Worm (Caenorhabditis elegans) whole organism, L1 larva: ENCODE data around the gene T13C2.3.
A peak's percentile ranks its signal among the peaks of the same experiment; 100 is the strongest.

Experiments used
- C16A3.4 ChIP-seq: fragments of 150-350 bp; optimal IDR thresholded peaks from 2 replicates; lab custom pipeline; 2014; ENCODE audit warnings: missing biosample characterization, missing genetic modification characterization
- aha-1 ChIP-seq: fragments of 150-350 bp; optimal IDR thresholded peaks from 2 replicates; lab custom pipeline; 2014; ENCODE audit warnings: missing biosample characterization, missing genetic modification characterization
- aly-2 ChIP-seq: fragments of 150-350 bp; optimal IDR thresholded peaks from 2 replicates; lab custom pipeline; 2014; ENCODE audit warnings: missing biosample characterization, missing genetic modification characterization
- ama-1 ChIP-seq: fragments of 150-350 bp; optimal IDR thresholded peaks from 2 replicates; lab custom pipeline; 2014
- ceh-88 ChIP-seq: fragments of 200-800 bp; sonication (Bioruptor generic); IDR thresholded peaks from 2 replicates; pipeline ENCODE4 v1.3.6; 2022; ENCODE audit warnings: missing genetic modification characterization, missing compliant biosample characterization
- efl-1 ChIP-seq, 4 experiments: fragments of 150-350 bp; optimal IDR thresholded peaks in 3 of 4; peaks in 1 of 4; 1 replicate in 1 of 4; 2 replicates in 3 of 4; lab custom pipeline; 2014; ENCODE audit warnings: missing biosample characterization in 2 of 4, missing genetic modification characterization in 2 of 4, missing genetic modification reagents in 2 of 4
- efl-3 ChIP-seq: fragments of 200-800 bp; sonication (Bioruptor generic); optimal IDR thresholded peaks from 2 replicates; lab custom pipeline; 2018; ENCODE audit warnings: mild to moderate bottlenecking, missing genetic modification characterization, missing compliant biosample characterization
- egl-13 ChIP-seq: sonication (generic microtip); optimal IDR thresholded peaks from 2 replicates; lab custom pipeline; 2016; ENCODE audit warnings: missing genotype, missing genetic modification reagents, missing genetic modification characterization, missing compliant biosample characterization
- egl-27 ChIP-seq, 2 experiments: fragments of 150-350 bp in 1 of 2; sonication (generic microtip); optimal IDR thresholded peaks; 3 replicates each; lab custom pipeline; 2017 to 2018; ENCODE audit warnings: missing biosample characterization in 2 of 2, missing genetic modification characterization in 2 of 2, missing genetic modification reagents in 2 of 2
- elt-3 ChIP-seq, 6 experiments: fragments of 150-350 bp in 1 of 6; sonication (generic microtip); optimal IDR thresholded peaks; 2 replicates each; lab custom pipeline; 2017 to 2018; ENCODE audit warnings: missing biosample characterization in 6 of 6, missing genetic modification characterization in 6 of 6, inconsistent platforms in 1 of 6
- fkh-4 ChIP-seq: sonication (generic microtip); optimal IDR thresholded peaks from 2 replicates; lab custom pipeline; 2016; ENCODE audit warnings: missing compliant biosample characterization, missing genetic modification characterization, borderline replicate concordance
- lin-13 ChIP-seq: fragments of 150-350 bp; optimal IDR thresholded peaks from 2 replicates; lab custom pipeline; 2014; ENCODE audit warnings: missing biosample characterization, missing genetic modification reagents, missing genetic modification characterization
- lin-14 ChIP-seq: fragments of 200-800 bp; sonication (Bioruptor generic); optimal IDR thresholded peaks from 2 replicates; lab custom pipeline; 2018; ENCODE audit warnings: mild to moderate bottlenecking, missing genetic modification characterization, moderate library complexity, missing compliant biosample characterization
- lin-15B ChIP-seq: fragments of 150-350 bp; sonication (generic microtip); optimal IDR thresholded peaks from 3 replicates; lab custom pipeline; 2014; ENCODE audit warnings: missing biosample characterization, missing genetic modification characterization
- lin-35 ChIP-seq, 2 experiments: fragments of 150-350 bp; optimal IDR thresholded peaks; 2 replicates each; lab custom pipeline; 2014; ENCODE audit warnings: missing biosample characterization in 2 of 2, missing genetic modification characterization in 2 of 2, missing genetic modification reagents in 2 of 2
- mab-9 ChIP-seq: fragments of 200-800 bp; sonication (Bioruptor generic); IDR thresholded peaks from 2 replicates; pipeline ENCODE4 v1.3.6; 2022; ENCODE audit warnings: missing genetic modification reagents, missing genetic modification characterization, missing compliant biosample characterization
- mef-2 ChIP-seq: fragments of 150-350 bp; optimal IDR thresholded peaks from 2 replicates; lab custom pipeline; 2014; ENCODE audit warnings: missing biosample characterization, missing genetic modification characterization
- nhr-12 ChIP-seq: sonication (generic microtip); optimal IDR thresholded peaks from 2 replicates; lab custom pipeline; 2017; ENCODE audit warnings: missing biosample characterization, missing genetic modification characterization
- nhr-20 ChIP-seq: sonication (generic microtip); optimal IDR thresholded peaks from 2 replicates; lab custom pipeline; 2016; ENCODE audit warnings: mild to moderate bottlenecking, missing genetic modification characterization, missing compliant biosample characterization
- nhr-237 ChIP-seq: fragments of 150-350 bp; optimal IDR thresholded peaks from 2 replicates; lab custom pipeline; 2014; ENCODE audit warnings: missing biosample characterization, missing genetic modification characterization
- nhr-28 ChIP-seq: fragments of 150-350 bp; optimal IDR thresholded peaks from 2 replicates; lab custom pipeline; 2014; ENCODE audit warnings: missing biosample characterization, missing genetic modification characterization
- nhr-47 ChIP-seq: sonication (generic microtip); optimal IDR thresholded peaks from 2 replicates; lab custom pipeline; 2016; ENCODE audit warnings: mild to moderate bottlenecking, missing genetic modification characterization, moderate library complexity, missing compliant biosample characterization
- nhr-84 ChIP-seq: sonication (generic microtip); optimal IDR thresholded peaks from 2 replicates; lab custom pipeline; 2017; ENCODE audit warnings: missing biosample characterization, missing genetic modification characterization
- nhr-85 ChIP-seq: sonication (generic microtip); peaks from one replicate; lab custom pipeline; 2016; ENCODE audit warnings: missing genetic modification characterization, inconsistent platforms, missing compliant biosample characterization
- pax-3 ChIP-seq: fragments of 200-800 bp; sonication (Bioruptor generic); optimal IDR thresholded peaks from 2 replicates; lab custom pipeline; 2018; ENCODE audit warnings: mild to moderate bottlenecking, missing genetic modification characterization, moderate library complexity, missing compliant biosample characterization
- rnt-1 ChIP-seq: sonication (generic microtip); optimal IDR thresholded peaks from 2 replicates; lab custom pipeline; 2016; ENCODE audit warnings: mild to moderate bottlenecking, missing genetic modification characterization, moderate library complexity, missing compliant biosample characterization
- snpc-4 ChIP-seq: fragments of 150-350 bp; optimal IDR thresholded peaks from 2 replicates; lab custom pipeline; 2014; ENCODE audit warnings: missing biosample characterization, missing genetic modification characterization
- sptf-1 ChIP-seq: fragments of 150-350 bp; optimal IDR thresholded peaks from 2 replicates; lab custom pipeline; 2014; ENCODE audit warnings: missing biosample characterization, missing genetic modification characterization
- swsn-7 ChIP-seq: sonication (generic microtip); optimal IDR thresholded peaks from 2 replicates; lab custom pipeline; 2016; ENCODE audit warnings: missing genetic modification characterization, missing compliant biosample characterization
- tbx-2 ChIP-seq: sonication (generic microtip); optimal IDR thresholded peaks from 2 replicates; lab custom pipeline; 2016; ENCODE audit warnings: missing genetic modification characterization, missing compliant biosample characterization
- unc-130 ChIP-seq: fragments of 150-350 bp; optimal IDR thresholded peaks from 2 replicates; lab custom pipeline; 2017; ENCODE audit warnings: missing biosample characterization, missing genetic modification characterization, inconsistent platforms
- zag-1 ChIP-seq: fragments of 150-350 bp; optimal IDR thresholded peaks from 2 replicates; lab custom pipeline; 2014; ENCODE audit warnings: missing biosample characterization, missing genetic modification characterization
- zip-4 ChIP-seq: fragments of 200-800 bp; sonication (Bioruptor generic); optimal IDR thresholded peaks from 2 replicates; lab custom pipeline; 2018; ENCODE audit warnings: mild to moderate bottlenecking, missing genetic modification characterization, moderate library complexity, missing compliant biosample characterization
- ztf-11 ChIP-seq, 2 experiments: sonication (generic microtip); optimal IDR thresholded peaks; 2 replicates each; lab custom pipeline; 2016 to 2017; ENCODE audit warnings: missing genetic modification characterization in 2 of 2, missing biosample characterization in 1 of 2, missing compliant biosample characterization in 1 of 2
- ztf-4 ChIP-seq: fragments of 150-350 bp; optimal IDR thresholded peaks from 2 replicates; lab custom pipeline; 2014; ENCODE audit warnings: missing biosample characterization, missing genetic modification characterization

T13C2.3 gene

DNA sequence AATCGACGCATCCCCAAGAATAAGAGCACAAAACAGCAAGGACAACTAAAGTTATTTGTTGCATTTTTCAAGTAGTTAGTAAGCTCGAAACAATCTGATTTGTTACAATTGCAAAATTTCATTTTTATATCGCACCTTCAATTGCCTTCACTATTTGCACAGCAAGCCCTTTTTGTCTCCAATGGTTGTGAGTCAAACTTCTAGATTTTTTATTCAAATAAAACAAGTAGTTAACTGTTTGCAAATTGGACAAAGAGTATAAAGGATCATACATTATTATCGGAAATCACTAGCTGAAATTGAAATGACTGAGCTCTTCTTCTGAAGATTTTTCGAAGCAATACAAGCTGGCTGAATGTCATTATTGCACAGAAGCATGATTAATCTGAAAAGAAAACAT is 36.2 kb upstream of the T13C2.3 start, which contains the start of gene F41G3.21:
F41G3.21 (minus strand) TSS at position 101 of the 400 bp plus-strand sequence.
- TF ChIP-seq ama-1 (no peak), ztf-11 (tag; optimal IDR thresholded peaks at IDR 0.05; lab: Kevin White, UChicago) (no peak), pax-3 (no peak)

DNA sequence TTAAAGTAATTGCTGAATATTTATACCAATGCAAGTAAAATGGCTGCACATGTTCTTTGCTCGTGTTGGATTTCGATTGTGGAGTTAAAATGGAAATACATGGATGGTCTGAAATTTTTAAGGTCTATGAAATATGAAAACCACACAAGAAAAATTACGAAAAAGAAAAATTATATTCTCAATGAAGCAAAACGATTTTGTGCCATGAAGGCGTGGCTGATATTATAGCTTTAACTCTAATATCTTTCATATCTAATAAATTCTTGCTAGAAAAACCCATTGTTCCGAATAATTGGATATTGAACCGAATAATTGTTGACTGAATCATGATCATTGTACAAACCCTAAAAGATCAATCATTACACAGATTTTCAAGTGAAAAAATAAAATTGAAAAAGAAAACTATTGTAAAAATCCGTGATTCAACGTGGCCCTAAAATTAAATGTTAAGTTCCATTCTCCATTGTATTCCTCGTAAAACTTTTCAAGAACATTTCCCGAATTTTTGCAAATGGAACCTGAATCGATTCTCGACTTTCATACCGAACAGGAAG is 34.3 kb upstream of the T13C2.3 start, which contains the start of the genes srx-95 and fis-1:
srx-95 (minus strand) TSS at position 101 of the 554 bp plus-strand sequence.
fis-1 (plus strand) TSS at position 504 of the 554 bp plus-strand sequence.
- TF ChIP-seq lin-35 (GFP tag; optimal IDR thresholded peaks at IDR 0.05; lab: Kevin White, UChicago): no peak
- TF ChIP-seq lin-13: no peak
- TF ChIP-seq swsn-7 (tag; lab: Kevin White, UChicago): no peak
- TF ChIP-seq nhr-28 (tag; lab: Kevin White, UChicago): no peak
- TF ChIP-seq nhr-20 (tag; lab: Kevin White, UChicago): no peak
- TF ChIP-seq ceh-88: no peak
- no peak for TF ChIP-seq efl-3
- no peak for TF ChIP-seq nhr-237 (tag; lab: Kevin White, UChicago)
- TF ChIP-seq nhr-85 (tag; lab: Kevin White, UChicago): no peak
- no peak for TF ChIP-seq mab-9 (GFP tag; lab: Robert Waterston, UW)
- no peak for TF ChIP-seq tbx-2 (tag; lab: Kevin White, UChicago)
- TF ChIP-seq efl-1 (optimal IDR thresholded peaks at IDR 0.05; lab: Kevin White, UChicago): no peak
- TF ChIP-seq efl-1 (GFP tag; optimal IDR thresholded peaks at IDR 0.05 in 1 of 2; lab: Kevin White, UChicago): no peak
- TF ChIP-seq ama-1: no peak
- TF ChIP-seq egl-27 (tag; optimal IDR thresholded peaks at IDR 0.05; lab: Kevin White, UChicago): no peak
- TF ChIP-seq aha-1 (tag; lab: Kevin White, UChicago): no peak
- TF ChIP-seq fkh-4: no peak
- no peak for TF ChIP-seq zag-1 (tag; lab: Kevin White, UChicago)
- TF ChIP-seq unc-130 (tag; lab: Kevin White, UChicago): no peak
- TF ChIP-seq elt-3 (tag; optimal IDR thresholded peaks at IDR 0.05; lab: Kevin White, UChicago): no peak

DNA sequence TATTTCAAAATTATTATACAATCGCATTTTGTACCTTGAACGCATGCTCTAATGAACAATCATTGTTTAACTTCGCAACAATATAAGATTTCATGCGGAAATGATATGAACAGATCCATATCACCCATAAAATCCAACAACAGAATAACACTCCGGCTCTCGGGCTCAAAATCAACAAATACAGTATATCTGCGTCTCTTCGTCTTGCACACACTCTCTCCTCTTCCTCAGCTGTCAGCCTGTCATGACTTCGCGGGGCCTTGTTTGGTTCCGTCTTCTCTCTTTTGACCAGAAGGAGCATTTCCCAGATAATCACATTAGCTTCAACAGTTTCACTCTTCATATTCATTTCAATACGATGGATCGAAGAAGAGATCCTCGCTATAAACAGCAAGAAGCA is 32.8 kb upstream of the T13C2.3 start, which contains the start of gene F41G3.3:
F41G3.3 (plus strand) TSS at position 301 of the 400 bp plus-strand sequence.
- TF ChIP-seq zip-4: no peak

DNA sequence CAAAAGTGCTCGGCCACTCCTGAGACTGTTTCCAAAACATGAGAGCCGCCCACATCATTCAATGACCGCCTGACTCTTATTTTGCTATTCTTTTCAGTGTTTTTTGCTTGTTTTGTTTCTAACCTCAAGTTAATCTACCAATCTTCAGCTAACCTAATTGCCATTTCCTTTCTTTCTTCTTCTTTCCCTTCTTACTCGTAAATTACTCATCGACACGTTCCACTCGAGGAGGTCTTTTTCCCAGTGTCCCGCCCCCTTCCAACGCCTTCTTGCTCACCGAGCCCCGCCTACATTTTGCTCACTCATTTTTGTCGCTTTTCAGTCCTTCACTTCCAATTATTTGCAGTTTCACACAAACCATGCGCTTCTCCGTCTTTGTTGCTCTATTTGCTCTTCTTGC is 24.3 kb upstream of the T13C2.3 start, which contains the start of gene nlp-50:
nlp-50 (plus strand) TSS at position 301 of the 400 bp plus-strand sequence.
- TF ChIP-seq C16A3.4 (tag; lab: Kevin White, UChicago): no peak
- peak; percentile 2 for TF ChIP-seq lin-14

DNA sequence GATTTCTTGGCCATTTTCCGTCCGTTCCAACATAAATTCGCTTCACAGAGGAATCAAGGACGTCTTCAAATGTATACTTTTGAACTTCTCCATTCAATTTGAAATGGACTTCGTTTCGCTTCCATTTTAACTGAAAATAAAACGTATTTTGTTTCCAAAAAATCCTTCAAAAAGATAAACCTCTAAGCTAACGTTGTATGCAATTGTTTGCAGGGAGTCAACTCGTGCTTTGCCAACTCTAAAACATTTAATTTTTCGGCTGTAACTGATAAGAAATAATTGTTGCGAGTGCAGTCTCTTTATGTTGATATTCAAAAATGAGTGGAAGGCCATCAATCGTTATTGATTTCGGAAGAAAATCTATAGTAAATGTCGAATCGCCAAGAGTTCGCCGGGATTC is 21.0 kb upstream of the T13C2.3 start, which contains the start of gene F41G3.18:
F41G3.18 (plus strand) TSS at position 301 of the 400 bp plus-strand sequence.
- no peak for TF ChIP-seq egl-13 (tag; lab: Kevin White, UChicago)
- no peak for TF ChIP-seq rnt-1 (tag; lab: Kevin White, UChicago)
- no peak for TF ChIP-seq sptf-1 (tag; lab: Kevin White, UChicago)
- TF ChIP-seq aly-2 (tag; lab: Kevin White, UChicago): no peak
- TF ChIP-seq nhr-47 (tag; lab: Kevin White, UChicago): no peak
- no peak for TF ChIP-seq mef-2
- TF ChIP-seq snpc-4 (tag; lab: Kevin White, UChicago): no peak
- TF ChIP-seq ztf-4: no peak
- TF ChIP-seq efl-3: no peak
- TF ChIP-seq nhr-84 (tag; lab: Kevin White, UChicago): no peak
- no peak for TF ChIP-seq lin-15B (tag; lab: Kevin White, UChicago)
- TF ChIP-seq lin-35 (GFP tag; optimal IDR thresholded peaks at IDR 0.05; lab: Kevin White, UChicago): no peak
- TF ChIP-seq pax-3: no peak
- TF ChIP-seq nhr-12 (tag; lab: Kevin White, UChicago): no peak
- TF ChIP-seq aha-1 (tag; lab: Kevin White, UChicago): no peak
